Fruit fly (Drosophila melanogaster): ENCODE measurements around the gene HemK2.
A peak's percentile ranks its signal among the peaks of the same experiment; 100 is the strongest.

HemK2 gene

DNA sequence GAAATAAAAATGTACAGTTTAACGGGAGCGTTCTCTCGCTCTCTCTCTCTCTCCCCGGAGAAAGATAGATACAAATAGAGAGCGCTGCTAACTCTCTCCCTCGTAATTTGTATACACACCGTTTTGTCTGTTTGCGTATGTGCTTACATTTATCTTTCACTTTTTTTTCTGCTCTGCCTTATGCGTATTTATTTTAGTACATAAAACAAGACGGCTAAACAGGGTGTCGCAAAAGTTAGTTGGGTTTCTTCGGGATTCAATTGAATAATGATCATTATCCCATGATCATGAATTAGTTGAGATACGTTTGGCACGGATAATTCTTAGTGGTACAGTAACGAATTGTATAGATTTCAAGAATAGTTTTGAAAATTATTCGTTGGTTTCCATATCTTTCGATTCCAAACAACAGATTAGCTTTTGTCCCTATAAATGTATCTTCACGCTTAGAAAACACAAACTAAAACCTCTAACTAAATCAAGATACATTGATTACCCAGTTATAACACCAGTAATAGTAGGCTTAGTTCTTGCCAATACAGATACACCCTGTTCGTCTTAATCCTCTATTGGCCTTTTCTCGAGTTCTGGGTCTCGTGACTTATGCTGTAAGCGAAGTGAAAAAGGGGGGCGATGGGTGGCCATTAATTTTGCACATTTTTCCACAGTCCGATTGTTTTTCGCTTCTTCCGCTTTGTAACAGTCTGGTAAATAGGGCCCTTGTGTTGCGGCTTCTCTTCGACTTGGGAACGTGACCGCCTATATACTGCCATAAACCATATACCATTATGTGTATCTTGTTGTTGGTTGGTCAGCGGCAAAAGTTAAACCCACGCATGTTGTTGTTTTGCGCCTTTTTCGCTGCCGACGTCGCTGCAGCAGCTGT, 4.8 kb downstream of the HemK2 start:
- TF ChIP-seq CG8632 (GFP tag; optimal IDR thresholded peaks at IDR 0.05) (peak; percentile 81), salr (GFP tag; optimal IDR thresholded peaks at IDR 0.05) (peak; percentile 68 to 94), Eip78C (GFP tag) (peak; percentile 98), spab (GFP tag; optimal IDR thresholded peaks at IDR 0.05) (peak; percentile 89), Hr4 (GFP tag; optimal IDR thresholded peaks at IDR 0.05) (peak; percentile 93), Sox14 (GFP tag; optimal IDR thresholded peaks at IDR 0.05) (peak; percentile 90), Smox (GFP tag; optimal IDR thresholded peaks at IDR 0.05) (peak; percentile 74), CG15336 (GFP tag; IDR thresholded peaks at IDR 0.05) (no peak), esn (GFP tag; optimal IDR thresholded peaks at IDR 0.05) (peak; percentile 89), Met (GFP tag; optimal IDR thresholded peaks at IDR 0.05) (peak; percentile 92), Gug (GFP tag; IDR thresholded peaks at IDR 0.05) (no peak), CG6854 (GFP tag; optimal IDR thresholded peaks at IDR 0.05) (peak; percentile 81), CG3919 (GFP tag; optimal IDR thresholded peaks at IDR 0.05) (peak; percentile 86), CG6163 (GFP tag; IDR thresholded peaks at IDR 0.05) (no peak), Eip75B (GFP tag; optimal IDR thresholded peaks at IDR 0.05) (peak; percentile 92), CG8319 (GFP tag; optimal IDR thresholded peaks at IDR 0.05) (peak; percentile 81), fd85E (GFP tag; optimal IDR thresholded peaks at IDR 0.05) (peak; percentile 35), CG4318 (GFP tag; optimal IDR thresholded peaks at IDR 0.05) (peak; percentile 92), svp (GFP tag) (peak; percentile 92), Sox102F (GFP tag; optimal IDR thresholded peaks at IDR 0.05) (peak; percentile 79), Ets96B (tag; optimal IDR thresholded peaks at IDR 0.05) (peak; percentile 86), dsx (GFP tag; optimal IDR thresholded peaks at IDR 0.05; ENCODE audit: poor library complexity, severe bottlenecking) (peak; percentile 77), lz (GFP tag; optimal IDR thresholded peaks at IDR 0.05) (peak; percentile 87), Hr39 (GFP tag; optimal IDR thresholded peaks at IDR 0.05) (peak; percentile 73), CG11902 (GFP tag; optimal IDR thresholded peaks at IDR 0.05) (peak; percentile 68), CG16779 (tag; optimal IDR thresholded peaks at IDR 0.05) (peak; percentile 80), Sox15 (GFP tag; optimal IDR thresholded peaks at IDR 0.05) (peak; percentile 76), net (GFP tag; optimal IDR thresholded peaks at IDR 0.05) (peak; percentile 91), Lpt (GFP tag; optimal IDR thresholded peaks at IDR 0.05) (peak; percentile 67), CG10669 (GFP tag; optimal IDR thresholded peaks at IDR 0.05) (peak; percentile 92), fkh (GFP tag; optimal IDR thresholded peaks at IDR 0.05) (peak; percentile 95), pdm3 (GFP tag; optimal IDR thresholded peaks at IDR 0.05) (peak; percentile 89), eg (GFP tag; IDR thresholded peaks at IDR 0.05) (no peak), CG3032 (tag; optimal IDR thresholded peaks at IDR 0.05) (peak; percentile 90), CG6808 (GFP tag; optimal IDR thresholded peaks at IDR 0.05) (peak; percentile 90), Eip93F (GFP tag; optimal IDR thresholded peaks at IDR 0.05) (peak; percentile 40), CG34406 (GFP tag; optimal IDR thresholded peaks at IDR 0.05) (peak; percentile 90), dac (GFP tag; optimal IDR thresholded peaks at IDR 0.05) (peak; percentile 91), CG7368 (GFP tag; optimal IDR thresholded peaks at IDR 0.05) (peak; percentile 74), fd59A (GFP tag; optimal IDR thresholded peaks at IDR 0.05) (peak; percentile 84), CG11294 (GFP tag; IDR thresholded peaks at IDR 0.05) (no peak), CG9139 (GFP tag; optimal IDR thresholded peaks at IDR 0.05) (peak; percentile 69), topi (GFP tag; optimal IDR thresholded peaks at IDR 0.05) (peak; percentile 86), CG8119 (GFP tag; IDR thresholded peaks at IDR 0.05) (no peak), OdsH (GFP tag; optimal IDR thresholded peaks at IDR 0.05) (peak; percentile 87), CG10631 (GFP tag; optimal IDR thresholded peaks at IDR 0.05) (peak; percentile 91), CG1621 (tag; optimal IDR thresholded peaks at IDR 0.05) (peak; percentile 80), CG32006 (GFP tag; optimal IDR thresholded peaks at IDR 0.05) (peak; percentile 97), CG11762 (GFP tag; optimal IDR thresholded peaks at IDR 0.05; ENCODE audit: insufficient read depth) (peak; percentile 86), CG31627 (GFP tag; optimal IDR thresholded peaks at IDR 0.05) (peak; percentile 76)

All from whole organism, prepupa.